Worm (Caenorhabditis elegans) whole organism, L2 larva: ENCODE data around the gene fbxa-44.

Experiments
- C34F6.9 ChIP-seq: fragments of 150-350 bp; optimal IDR thresholded peaks from 2 replicates; lab custom pipeline; 2014; ENCODE audit warnings: missing biosample characterization, missing genetic modification characterization
- F13H6.1 ChIP-seq: sonication (generic microtip); optimal IDR thresholded peaks from 2 replicates; lab custom pipeline; 2016; ENCODE audit warnings: missing genetic modification characterization, missing compliant biosample characterization
- R02D3.7 ChIP-seq: fragments of 150-350 bp; optimal IDR thresholded peaks from 2 replicates; lab custom pipeline; 2014; ENCODE audit warnings: missing biosample characterization, missing genetic modification characterization
- Y55F3AM.14 ChIP-seq: fragments of 200-800 bp; sonication (Bioruptor generic); optimal IDR thresholded peaks from 2 replicates; lab custom pipeline; 2018; ENCODE audit warnings: mild to moderate bottlenecking, missing genetic modification characterization, missing compliant biosample characterization
- ZK546.5 ChIP-seq: sonication (generic microtip); optimal IDR thresholded peaks from 2 replicates; lab custom pipeline; 2017; ENCODE audit warnings: missing biosample characterization, missing genetic modification characterization
- aly-2 ChIP-seq: fragments of 150-350 bp; optimal IDR thresholded peaks from 2 replicates; lab custom pipeline; 2014; ENCODE audit warnings: missing biosample characterization, missing genetic modification characterization
- ama-1 ChIP-seq: fragments of 150-350 bp; optimal IDR thresholded peaks from 2 replicates; lab custom pipeline; 2018; ENCODE audit warnings: inconsistent platforms
- ceh-82 ChIP-seq: fragments of 150-350 bp; optimal IDR thresholded peaks from 2 replicates; lab custom pipeline; 2014; ENCODE audit warnings: missing biosample characterization, missing genetic modification characterization
- elt-1 ChIP-seq: fragments of 150-350 bp; optimal IDR thresholded peaks from 2 replicates; lab custom pipeline; 2014; ENCODE audit warnings: missing biosample characterization, missing genetic modification characterization
- elt-3 ChIP-seq: sonication (generic microtip); optimal IDR thresholded peaks from 2 replicates; lab custom pipeline; 2017; ENCODE audit warnings: missing biosample characterization, missing genetic modification characterization
- gmeb-1 ChIP-seq: fragments of 150-350 bp; optimal IDR thresholded peaks from 2 replicates; lab custom pipeline; 2014; ENCODE audit warnings: missing biosample characterization, missing genetic modification characterization
- lin-11 ChIP-seq: fragments of 150-350 bp; sonication (generic microtip); optimal IDR thresholded peaks from 2 replicates; lab custom pipeline; 2014; ENCODE audit warnings: missing biosample characterization, missing genetic modification characterization, inconsistent platforms, mixed read lengths
- lin-13 ChIP-seq: fragments of 150-350 bp; optimal IDR thresholded peaks from 2 replicates; lab custom pipeline; 2014; ENCODE audit warnings: missing biosample characterization, missing genetic modification reagents, missing genetic modification characterization
- lin-39 ChIP-seq: fragments of 150-350 bp; optimal IDR thresholded peaks from 2 replicates; lab custom pipeline; 2014; ENCODE audit warnings: missing biosample characterization, missing genetic modification reagents, missing genetic modification characterization
- lsy-2 ChIP-seq, 2 experiments: fragments of 150-350 bp in 1 of 2; sonication (generic microtip) in 1 of 2; optimal IDR thresholded peaks; 2 replicates each; lab custom pipeline; 2014 to 2017; ENCODE audit warnings: missing biosample characterization in 2 of 2, missing genetic modification characterization in 2 of 2
- mab-5 ChIP-seq: fragments of 150-350 bp; optimal IDR thresholded peaks from 2 replicates; lab custom pipeline; 2014; ENCODE audit warnings: missing biosample characterization, missing genetic modification characterization
- nhr-10 ChIP-seq: sonication (generic microtip); optimal IDR thresholded peaks from 2 replicates; lab custom pipeline; 2017; ENCODE audit warnings: missing biosample characterization, missing genetic modification characterization
- nhr-11 ChIP-seq: fragments of 150-350 bp; optimal IDR thresholded peaks from 2 replicates; lab custom pipeline; 2014; ENCODE audit warnings: missing biosample characterization, missing genetic modification characterization
- nhr-12 ChIP-seq: fragments of 150-350 bp; optimal IDR thresholded peaks from 2 replicates; lab custom pipeline; 2014; ENCODE audit warnings: missing biosample characterization, missing genetic modification characterization
- nhr-21 ChIP-seq: fragments of 150-350 bp; optimal IDR thresholded peaks from 2 replicates; lab custom pipeline; 2014; ENCODE audit warnings: missing biosample characterization, missing genetic modification characterization
- nhr-237 ChIP-seq: fragments of 150-350 bp; optimal IDR thresholded peaks from 2 replicates; lab custom pipeline; 2014; ENCODE audit warnings: missing biosample characterization, missing genetic modification characterization
- nhr-25 ChIP-seq: fragments of 150-350 bp; sonication (generic microtip); optimal IDR thresholded peaks from 3 replicates; lab custom pipeline; 2014; ENCODE audit warnings: missing biosample characterization, missing genetic modification characterization
- nhr-6 ChIP-seq: fragments of 150-350 bp; optimal IDR thresholded peaks from 2 replicates; lab custom pipeline; 2014; ENCODE audit warnings: missing biosample characterization, missing genetic modification characterization
- peb-1 ChIP-seq: fragments of 150-350 bp; optimal IDR thresholded peaks from 2 replicates; lab custom pipeline; 2014; ENCODE audit warnings: missing biosample characterization, missing genetic modification characterization
- skn-1 ChIP-seq: sonication (generic microtip); optimal IDR thresholded peaks from 2 replicates; lab custom pipeline; 2017; ENCODE audit warnings: missing biosample characterization, missing genetic modification characterization
- sma-3 ChIP-seq: sonication (generic microtip); optimal IDR thresholded peaks from 2 replicates; lab custom pipeline; 2016; ENCODE audit warnings: missing genetic modification reagents, missing genetic modification characterization, missing compliant biosample characterization
- sma-9 ChIP-seq, 2 experiments: fragments of 150-350 bp in 1 of 2; sonication (generic microtip) in 1 of 2; optimal IDR thresholded peaks; 2 replicates each; lab custom pipeline; 2014 to 2016; ENCODE audit warnings: missing genetic modification characterization in 2 of 2, mild to moderate bottlenecking in 1 of 2, missing biosample characterization in 1 of 2, missing compliant biosample characterization in 1 of 2, missing genetic modification reagents in 1 of 2, moderate library complexity in 1 of 2
- snpc-4 ChIP-seq: fragments of 150-350 bp; optimal IDR thresholded peaks from 2 replicates; lab custom pipeline; 2014; ENCODE audit warnings: missing biosample characterization, missing genetic modification characterization
- unc-39 ChIP-seq: fragments of 150-350 bp; optimal IDR thresholded peaks from 2 replicates; lab custom pipeline; 2014; ENCODE audit warnings: missing biosample characterization, missing genetic modification characterization
- unc-55 ChIP-seq: fragments of 150-350 bp; sonication (generic microtip); optimal IDR thresholded peaks from 3 replicates; lab custom pipeline; 2014; ENCODE audit warnings: missing biosample characterization, missing genetic modification reagents, missing genetic modification characterization
- unc-62 ChIP-seq: fragments of 150-350 bp; optimal IDR thresholded peaks from 2 replicates; lab custom pipeline; 2014; ENCODE audit warnings: missing biosample characterization, missing genetic modification reagents, missing genetic modification characterization
- ztf-11 ChIP-seq: sonication (generic microtip); optimal IDR thresholded peaks from 2 replicates; lab custom pipeline; 2017; ENCODE audit warnings: missing biosample characterization, missing genetic modification characterization
- ztf-4 ChIP-seq: fragments of 150-350 bp; optimal IDR thresholded peaks from 2 replicates; lab custom pipeline; 2014; ENCODE audit warnings: missing biosample characterization, missing genetic modification characterization

fbxa-44 gene

ce11 chrV:16865404-16865803, 23.7 kb upstream of the fbxa-44 start, which contains the start of gene clec-28:
clec-28 (plus strand) TSS chrV:16865704.
- no peak for TF ChIP-seq elt-3 (tag; lab: Kevin White, UChicago)
- TF ChIP-seq lin-39 (tag; lab: Kevin White, UChicago), result no peak

- TF ChIP-seq skn-1, result no peak
These were observed 19.3 kb upstream of the fbxa-44 start, which contains the start of gene clec-33 for ce11 chrV:16869740-16870139. clec-33 (minus strand) TSS chrV:16869840.

- no peak for TF ChIP-seq lin-11 (tag; lab: Kevin White, UChicago)
- no peak for TF ChIP-seq nhr-12 (tag; lab: Kevin White, UChicago)
- no peak for TF ChIP-seq peb-1 (tag; lab: Kevin White, UChicago)
- TF ChIP-seq lin-13, result no peak
- no peak for TF ChIP-seq elt-1 (tag; lab: Kevin White, UChicago)
- no peak for TF ChIP-seq skn-1
- TF ChIP-seq snpc-4 (tag; lab: Kevin White, UChicago), result no peak
- TF ChIP-seq unc-55 (GFP tag; lab: Kevin White, UChicago), result no peak
- TF ChIP-seq ceh-82 (tag; lab: Kevin White, UChicago), result no peak
- TF ChIP-seq nhr-11 (tag; lab: Kevin White, UChicago), result no peak
- no peak for TF ChIP-seq F13H6.1 (tag; lab: Kevin White, UChicago)
These were observed 17.7 kb upstream of the fbxa-44 start, which contains the start of gene thn-4 for ce11 chrV:16871387-16871786. thn-4 (minus strand) TSS chrV:16871487.

ce11 chrV:16873642-16874041, 15.4 kb upstream of the fbxa-44 start, which contains the start of gene srw-23:
srw-23 (plus strand) TSS chrV:16873942.
- TF ChIP-seq nhr-11 (tag; lab: Kevin White, UChicago), result no peak
- no peak for TF ChIP-seq ZK546.5

- TF ChIP-seq lin-39 (tag; lab: Kevin White, UChicago) (no peak), ama-1 (lab: Kevin White, UChicago) (no peak), skn-1 (no peak), C34F6.9 (tag; lab: Kevin White, UChicago) (no peak), ztf-4 (tag; lab: Kevin White, UChicago) (no peak), R02D3.7 (tag; lab: Kevin White, UChicago) (no peak), nhr-25 (tag; lab: Kevin White, UChicago) (no peak), nhr-11 (tag; lab: Kevin White, UChicago) (no peak), elt-3 (tag; lab: Kevin White, UChicago) (no peak), aly-2 (tag; lab: Kevin White, UChicago) (no peak), ztf-11 (tag; lab: Kevin White, UChicago) (no peak)
These were observed 14.1 kb upstream of the fbxa-44 start, which contains the start of gene F49A5.10 for ce11 chrV:16874966-16875365. F49A5.10 (plus strand) TSS chrV:16875266.

ce11 chrV:16879532-16879931, 9.5 kb upstream of the fbxa-44 start:
- TF ChIP-seq sma-3 (GFP tag; lab: Kevin White, UChicago) (no peak), gmeb-1 (no peak), F13H6.1 (tag; lab: Kevin White, UChicago) (no peak), nhr-25 (tag; lab: Kevin White, UChicago) (no peak), unc-62 (no peak), elt-1 (tag; lab: Kevin White, UChicago) (no peak), mab-5 (tag; lab: Kevin White, UChicago) (no peak), aly-2 (tag; lab: Kevin White, UChicago) (no peak), ama-1 (lab: Kevin White, UChicago) (no peak), nhr-21 (no peak)

ce11 chrV:16880054-16880453, 9.0 kb upstream of the fbxa-44 start, which contains the start of gene F09C6.3:
F09C6.3 (minus strand) TSS chrV:16880154.
- TF ChIP-seq unc-55 (GFP tag; lab: Kevin White, UChicago) (no peak), Y55F3AM.14 (GFP tag; lab: Kevin White, UChicago) (no peak)

- TF ChIP-seq nhr-12 (tag; lab: Kevin White, UChicago) (no peak), nhr-6 (tag; lab: Kevin White, UChicago) (no peak), elt-3 (tag; lab: Kevin White, UChicago) (no peak), R02D3.7 (tag; lab: Kevin White, UChicago) (no peak), Y55F3AM.14 (GFP tag; lab: Kevin White, UChicago) (no peak), nhr-237 (no peak), nhr-10 (no peak), F13H6.1 (tag; lab: Kevin White, UChicago) (no peak), unc-39 (tag; lab: Kevin White, UChicago) (no peak), nhr-25 (tag; lab: Kevin White, UChicago) (no peak), ama-1 (lab: Kevin White, UChicago) (no peak), snpc-4 (tag; lab: Kevin White, UChicago) (no peak), lsy-2 (tag; optimal IDR thresholded peaks at IDR 0.05; lab: Kevin White, UChicago) (no peak), sma-9 (GFP tag; optimal IDR thresholded peaks at IDR 0.05; lab: Kevin White, UChicago) (no peak), sma-9 (tag; optimal IDR thresholded peaks at IDR 0.05; lab: Kevin White, UChicago) (no peak), unc-62 (no peak), lin-39 (tag; lab: Kevin White, UChicago) (no peak)
- TF ChIP-seq, all 48 proteins: peak for 0
These were observed 8.4 kb upstream of the fbxa-44 start, which contains the start of gene F09C6.14 for ce11 chrV:16880679-16881078. F09C6.14 (plus strand) TSS chrV:16880979.
